Fruit fly (Drosophila melanogaster): ENCODE measurements around the gene CG4502.

Gene CG4502

dm6 chr2L:7219650-7220267 lies 15.7 kb upstream of the CG4502 start, which contains the start of gene CG13784 (continued):
- TF ChIP-seq NK7.1 (GFP tag; optimal IDR thresholded peaks at IDR 0.05), result no peak
- no peak for TF ChIP-seq CG10147 (GFP tag; optimal IDR thresholded peaks at IDR 0.05)
- TF ChIP-seq CG6654 (GFP tag; optimal IDR thresholded peaks at IDR 0.05), result no peak
- peak; percentile 51 for TF ChIP-seq nau (GFP tag; optimal IDR thresholded peaks at IDR 0.05)
- TF ChIP-seq sr (GFP tag; IDR thresholded peaks at IDR 0.05), result no peak
- no peak for TF ChIP-seq ato (GFP tag; IDR thresholded peaks at IDR 0.05; ENCODE audit: partially characterized antibody)
- TF ChIP-seq CG11560 (tag; IDR thresholded peaks at IDR 0.05), result peak; percentile 94; the same call in 2 of the 3 replicates
- no peak for TF ChIP-seq ems (GFP tag; optimal IDR thresholded peaks at IDR 0.05)
- TF ChIP-seq CG8089 (GFP tag; optimal IDR thresholded peaks at IDR 0.05), result no peak
- peak; percentile 91 for TF ChIP-seq row (GFP tag; IDR thresholded peaks at IDR 0.05)
- peak; percentile 27 for TF ChIP-seq CG12071 (GFP tag; optimal IDR thresholded peaks at IDR 0.05)
- TF ChIP-seq CG12236 (GFP tag; optimal IDR thresholded peaks at IDR 0.05), result no peak
- TF ChIP-seq GATAe (GFP tag; conservative IDR thresholded peaks at IDR 0.05), result no peak
- no peak for TF ChIP-seq Hr78 (GFP tag; optimal IDR thresholded peaks at IDR 0.05)
- TF ChIP-seq lilli (GFP tag; optimal IDR thresholded peaks at IDR 0.05), result peak; percentile 53
- TF ChIP-seq CG2712 (tag; optimal IDR thresholded peaks at IDR 0.05), result peak; percentile 55
- no peak for TF ChIP-seq CG33557 (GFP tag; optimal IDR thresholded peaks at IDR 0.05)
- TF ChIP-seq bsh (GFP tag; optimal IDR thresholded peaks at IDR 0.05), result peak in 1 of 2 experiments; percentile 39
- TF ChIP-seq croc (GFP tag; conservative IDR thresholded peaks at IDR 0.05), result no peak
- TF ChIP-seq Atf-2 (GFP tag; optimal IDR thresholded peaks at IDR 0.05), result no peak
- no peak for TF ChIP-seq tup (GFP tag; optimal IDR thresholded peaks at IDR 0.05)
- TF ChIP-seq Mes4 (GFP tag; optimal IDR thresholded peaks at IDR 0.05), result peak; percentile 42
- peak; percentile 58; the same call in 1 of the 2 replicates for TF ChIP-seq tna (GFP tag; IDR thresholded peaks at IDR 0.05; ENCODE audit: partially characterized antibody)
- peak; percentile 15 for TF ChIP-seq CG3995 (GFP tag; optimal IDR thresholded peaks at IDR 0.05)
- no peak for TF ChIP-seq jigr1 (GFP tag; IDR thresholded peaks at IDR 0.05)
- TF ChIP-seq inv (GFP tag; IDR thresholded peaks at IDR 0.05; ENCODE audit: partially characterized antibody), result peak; percentile 19; the same call in 1 of the 2 replicates
- TF ChIP-seq CG30020 (tag; optimal IDR thresholded peaks at IDR 0.05), result peak; percentile 81
- TF ChIP-seq bab2 (GFP tag; optimal IDR thresholded peaks at IDR 0.05), result no peak
- no peak for TF ChIP-seq CG10321 (GFP tag; IDR thresholded peaks at IDR 0.05)
- TF ChIP-seq CG2889 (GFP tag; IDR thresholded peaks at IDR 0.05), result no peak
- TF ChIP-seq Side (GFP tag; optimal IDR thresholded peaks at IDR 0.05), result no peak
- peak; percentile 71 for TF ChIP-seq trem (tag; optimal IDR thresholded peaks at IDR 0.05)
- TF ChIP-seq CG4854 (GFP tag; optimal IDR thresholded peaks at IDR 0.05), result no peak
- no peak for TF ChIP-seq fd96Cb (tag; optimal IDR thresholded peaks at IDR 0.05)
- no peak; the same call in 2 of the 3 replicates for TF ChIP-seq CG6175 (GFP tag; IDR thresholded peaks at IDR 0.05)
- TF ChIP-seq CG3847 (GFP tag; IDR thresholded peaks at IDR 0.05), result peak; percentile 34; the same call in 1 of the 2 replicates
- TF ChIP-seq CG6791 (GFP tag; IDR thresholded peaks at IDR 0.05; ENCODE audit: partially characterized antibody), result peak; percentile 58
- peak; percentile 45 for TF ChIP-seq CG13424 (tag; optimal IDR thresholded peaks at IDR 0.05)
- no peak for TF ChIP-seq E2f1 (GFP tag; IDR thresholded peaks at IDR 0.05)
- peak; percentile 69 for TF ChIP-seq Scr (GFP tag; IDR thresholded peaks at IDR 0.05; ENCODE audit: partially characterized antibody)
- TF ChIP-seq CG17361 (GFP tag; IDR thresholded peaks at IDR 0.05), result peak; percentile 47; the same call in 1 of the 3 replicates
- TF ChIP-seq Mrtf (GFP tag; IDR thresholded peaks at IDR 0.05), result no peak
- no peak for TF ChIP-seq chif (GFP tag; optimal IDR thresholded peaks at IDR 0.05)
- TF ChIP-seq CG6689 (GFP tag; IDR thresholded peaks at IDR 0.05), result no peak
- peak; percentile 35 for TF ChIP-seq CG2202 (tag; optimal IDR thresholded peaks at IDR 0.05)
- no peak for TF ChIP-seq Deaf1 (tag; optimal IDR thresholded peaks at IDR 0.05)
- TF ChIP-seq CG9437 (GFP tag; optimal IDR thresholded peaks at IDR 0.05), result no peak
- TF ChIP-seq CG10209 (GFP tag; optimal IDR thresholded peaks at IDR 0.05), result peak; percentile 34
- peak; percentile 69 for TF ChIP-seq Myb (GFP tag; optimal IDR thresholded peaks at IDR 0.05)
